Fruit fly (Drosophila melanogaster): ENCODE measurements around the gene COX8.

The COX8 gene

DNA sequence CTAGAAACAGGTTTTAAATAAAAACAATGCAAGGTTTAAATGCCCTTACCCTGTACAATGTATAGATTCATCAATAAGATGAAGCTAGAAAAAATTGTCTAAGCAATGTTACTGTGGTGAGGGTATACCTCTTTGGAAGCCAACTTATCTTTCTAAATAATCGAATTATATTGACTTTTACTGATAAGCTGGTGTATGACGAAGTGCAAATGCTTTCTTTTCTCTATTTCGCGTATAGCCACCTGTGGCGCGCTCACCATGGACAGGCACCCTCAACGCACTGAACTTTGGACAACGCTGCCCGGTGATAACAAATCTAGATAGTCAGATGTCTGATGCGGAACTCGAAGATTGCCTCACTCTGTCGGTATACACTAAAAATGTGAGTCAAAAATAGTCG is 37.3 kb downstream of the COX8 start (continued):
- TF ChIP-seq CG2129 (GFP tag; IDR thresholded peaks at IDR 0.05; ENCODE audit: partially characterized antibody) (no peak), pnt (GFP tag; optimal IDR thresholded peaks at IDR 0.05) (no peak), mld (GFP tag; IDR thresholded peaks at IDR 0.05; ENCODE audit: partially characterized antibody) (no peak), crol (GFP tag; IDR thresholded peaks at IDR 0.05) (no peak), CG11398 (GFP tag; optimal IDR thresholded peaks at IDR 0.05) (no peak), Pdp1 (GFP tag; optimal IDR thresholded peaks at IDR 0.05) (peak in 1 of 2 experiments; percentile 18), CG8924 (tag; optimal IDR thresholded peaks at IDR 0.05) (no peak), CG4617 (GFP tag; optimal IDR thresholded peaks at IDR 0.05; ENCODE audit: borderline replicate concordance) (no peak), CG8944 (GFP tag; optimal IDR thresholded peaks at IDR 0.05) (no peak), Doc2 (GFP tag; IDR thresholded peaks at IDR 0.05) (no peak), CG10654 (GFP tag; optimal IDR thresholded peaks at IDR 0.05) (no peak), Dip3 (GFP tag; optimal IDR thresholded peaks at IDR 0.05) (no peak), repo (GFP tag; optimal IDR thresholded peaks at IDR 0.05) (no peak), CG3065 (GFP tag; optimal IDR thresholded peaks at IDR 0.05) (no peak), CG9797 (GFP tag; optimal IDR thresholded peaks at IDR 0.05) (no peak), fru (optimal IDR thresholded peaks at IDR 0.05) (no peak), Asciz (GFP tag; optimal IDR thresholded peaks at IDR 0.05) (peak; percentile 5), HmgD (GFP tag; optimal IDR thresholded peaks at IDR 0.05) (no peak), da (GFP tag; optimal IDR thresholded peaks at IDR 0.05) (no peak), HHEX (GFP tag; optimal IDR thresholded peaks at IDR 0.05) (no peak), CG5180 (GFP tag; optimal IDR thresholded peaks at IDR 0.05) (no peak), CG10147 (GFP tag; optimal IDR thresholded peaks at IDR 0.05) (no peak), CG10959 (GFP tag; IDR thresholded peaks at IDR 0.05) (no peak), tup (GFP tag; optimal IDR thresholded peaks at IDR 0.05) (no peak), row (GFP tag; IDR thresholded peaks at IDR 0.05) (peak; percentile 64; the same call in 2 of the 3 replicates), CG12104 (GFP tag; optimal IDR thresholded peaks at IDR 0.05) (no peak), MESR4 (GFP tag; optimal IDR thresholded peaks at IDR 0.05) (no peak), Dfd (GFP tag; optimal IDR thresholded peaks at IDR 0.05) (no peak), CG12155 (GFP tag; optimal IDR thresholded peaks at IDR 0.05) (no peak), Xrp1 (GFP tag; IDR thresholded peaks at IDR 0.05) (peak; percentile 18; the same call in 1 of the 2 replicates), aop (GFP tag; IDR thresholded peaks at IDR 0.05) (no peak), lilli (GFP tag; optimal IDR thresholded peaks at IDR 0.05) (peak; percentile 25), CG15269 (tag; optimal IDR thresholded peaks at IDR 0.05) (peak; percentile 12)

DNA sequence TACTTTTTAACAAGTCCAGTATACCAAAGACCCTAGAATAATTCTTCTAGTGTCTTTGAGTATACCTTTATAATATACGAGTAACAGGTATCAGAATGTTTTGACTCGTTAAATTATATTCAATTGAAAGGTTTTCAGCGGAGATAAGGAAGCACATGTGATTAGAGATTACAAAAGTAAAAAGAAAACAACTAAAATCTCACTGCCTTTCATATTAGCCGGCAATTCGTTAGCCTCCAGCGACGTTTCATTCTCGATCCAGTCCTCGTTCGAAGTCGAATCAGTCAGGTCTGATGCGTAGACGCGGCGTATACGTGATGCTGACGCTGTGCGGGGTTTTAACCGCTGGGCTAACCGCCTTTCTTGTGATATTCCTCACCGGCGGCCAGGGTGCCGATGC is 38.1 kb downstream of the COX8 start, which contains the start of gene Est-Q:
TSS of gene Est-Q (plus strand) at position 250 of the 400 bp plus-strand sequence.
- no peak for TF ChIP-seq B-H2 (GFP tag; optimal IDR thresholded peaks at IDR 0.05)
- TF ChIP-seq ci (GFP tag; IDR thresholded peaks at IDR 0.05) = no peak
- peak; percentile 6 for TF ChIP-seq sens (GFP tag)
- no peak for TF ChIP-seq salm (tag; optimal IDR thresholded peaks at IDR 0.05)
- TF ChIP-seq gsb-n (tag; optimal IDR thresholded peaks at IDR 0.05) = no peak
- peak; percentile 46 for TF ChIP-seq D19B (GFP tag; optimal IDR thresholded peaks at IDR 0.05)
- no peak for TF ChIP-seq CTCF (GFP tag; optimal IDR thresholded peaks at IDR 0.05)
- no peak for TF ChIP-seq Elba2 (GFP tag; optimal IDR thresholded peaks at IDR 0.05)
- no peak; the same call in 1 of the 2 replicates for TF ChIP-seq amos (GFP tag; IDR thresholded peaks at IDR 0.05; ENCODE audit: partially characterized antibody)
- peak; percentile 26 for TF ChIP-seq sug (tag; optimal IDR thresholded peaks at IDR 0.05)
- no peak for TF ChIP-seq CG30020 (tag; optimal IDR thresholded peaks at IDR 0.05)

All from whole organism, embryonic.